Worm (Caenorhabditis elegans) whole organism, L4 larva: ENCODE measurements around the gene C16H3.3.

Experiments
- T26A8.4 ChIP-seq: fragments of 200-800 bp; sonication (Bioruptor generic); IDR thresholded peaks from 2 replicates; pipeline ENCODE4 v1.3.6; 2022; ENCODE audit warnings: missing genetic modification characterization, missing compliant biosample characterization
- Y75B8A.6 ChIP-seq: fragments of 200-800 bp; sonication (Bioruptor generic); IDR thresholded peaks from 2 replicates; pipeline ENCODE4 v1.3.6; 2022; ENCODE audit warnings: missing genetic modification reagents, missing genetic modification characterization, missing compliant biosample characterization
- aha-1 ChIP-seq: fragments of 150-350 bp; peaks from one replicate; lab custom pipeline; 2014; ENCODE audit warnings: missing biosample characterization, missing genetic modification characterization
- arid-1 ChIP-seq: fragments of 200-800 bp; sonication (Bioruptor generic); conservative IDR thresholded peaks from 2 replicates; pipeline ENCODE4 v1.3.6; 2022; ENCODE audit warnings: missing genetic modification reagents, missing genetic modification characterization, missing compliant biosample characterization
- attf-4 ChIP-seq: sonication (generic microtip); optimal IDR thresholded peaks from 3 replicates; lab custom pipeline; 2017; ENCODE audit warnings: missing biosample characterization, missing genetic modification characterization
- ceh-20 ChIP-seq: fragments of 200-800 bp; sonication (Bioruptor generic); IDR thresholded peaks from 2 replicates; pipeline ENCODE4 v1.3.6; 2022; ENCODE audit warnings: missing genetic modification reagents, missing genetic modification characterization, missing compliant biosample characterization
- ceh-28 ChIP-seq: fragments of 150-350 bp; optimal IDR thresholded peaks from 2 replicates; lab custom pipeline; 2014; ENCODE audit warnings: missing biosample characterization, missing genetic modification reagents, missing genetic modification characterization
- ceh-32 ChIP-seq: sonication (generic microtip); optimal IDR thresholded peaks from 2 replicates; lab custom pipeline; 2016; ENCODE audit warnings: mild to moderate bottlenecking, missing genetic modification characterization, missing compliant biosample characterization; ENCODE audit not compliant: poor library complexity
- ceh-44 ChIP-seq: fragments of 200-800 bp; sonication (Bioruptor generic); IDR thresholded peaks from 2 replicates; pipeline ENCODE4 v1.3.6; 2022; ENCODE audit warnings: missing genetic modification reagents, missing genetic modification characterization, missing compliant biosample characterization
- ces-1 ChIP-seq: fragments of 150-350 bp; sonication (generic microtip); optimal IDR thresholded peaks from 4 replicates; lab custom pipeline; 2014; ENCODE audit warnings: missing biosample characterization, missing genetic modification reagents, missing genetic modification characterization
- daf-16 ChIP-seq, 3 experiments: sonication (generic microtip); optimal IDR thresholded peaks; 2 replicates each; lab custom pipeline; 2016 to 2017; ENCODE audit warnings: missing genetic modification characterization in 3 of 3, missing genetic modification reagents in 3 of 3, mild to moderate bottlenecking in 2 of 3, missing compliant biosample characterization in 2 of 3, missing biosample characterization in 1 of 3, moderate library complexity in 1 of 3
- daf-19 ChIP-seq: fragments of 200-800 bp; sonication (Bioruptor generic); conservative IDR thresholded peaks from 2 replicates; pipeline ENCODE4 v1.3.6; 2022; ENCODE audit warnings: missing genetic modification characterization, missing compliant biosample characterization
- daf-8 ChIP-seq: fragments of 200-800 bp; sonication (Bioruptor generic); IDR thresholded peaks from 2 replicates; pipeline ENCODE4 v1.3.6; 2022; ENCODE audit warnings: missing genetic modification characterization, missing compliant biosample characterization
- dmd-6 ChIP-seq: fragments of 200-800 bp; sonication (Bioruptor generic); IDR thresholded peaks from 2 replicates; pipeline ENCODE4 v1.3.6; 2022; ENCODE audit warnings: missing genetic modification reagents, missing genetic modification characterization, missing compliant biosample characterization
- dmd-9 ChIP-seq: fragments of 200-800 bp; sonication (Bioruptor generic); IDR thresholded peaks from 2 replicates; pipeline ENCODE4 v1.3.6; 2022; ENCODE audit warnings: missing genetic modification reagents, missing genetic modification characterization, missing compliant biosample characterization
- dve-1 ChIP-seq: sonication (generic microtip); optimal IDR thresholded peaks from 2 replicates; lab custom pipeline; 2017; ENCODE audit warnings: antibody characterized with exemption, mild to moderate bottlenecking, missing genetic modification characterization, missing compliant biosample characterization; ENCODE audit not compliant: insufficient read depth
- fkh-10 ChIP-seq: fragments of 150-350 bp; optimal IDR thresholded peaks from 2 replicates; lab custom pipeline; 2014; ENCODE audit warnings: missing biosample characterization, missing genetic modification reagents, missing genetic modification characterization
- gei-8 ChIP-seq: fragments of 200-800 bp; sonication (Bioruptor generic); optimal IDR thresholded peaks from 2 replicates; lab custom pipeline; 2018; ENCODE audit warnings: mild to moderate bottlenecking, missing genetic modification characterization, missing compliant biosample characterization
- hlh-11 ChIP-seq: fragments of 200-800 bp; sonication (Bioruptor generic); optimal IDR thresholded peaks from 2 replicates; lab custom pipeline; 2018; ENCODE audit warnings: mild to moderate bottlenecking, missing genetic modification characterization, missing compliant biosample characterization
- lin-15B ChIP-seq: fragments of 150-350 bp; sonication (generic microtip); optimal IDR thresholded peaks from 3 replicates; lab custom pipeline; 2014; ENCODE audit warnings: missing biosample characterization, missing genetic modification characterization
- lir-3 ChIP-seq: sonication (generic microtip); optimal IDR thresholded peaks from 2 replicates; lab custom pipeline; 2016; ENCODE audit warnings: mild to moderate bottlenecking, missing genetic modification characterization, missing compliant biosample characterization
- madf-9 ChIP-seq: fragments of 200-800 bp; sonication (Bioruptor generic); conservative IDR thresholded peaks from 2 replicates; pipeline ENCODE4 v1.3.6; 2022; ENCODE audit warnings: missing genetic modification reagents, missing genetic modification characterization, missing compliant biosample characterization
- mep-1 ChIP-seq: fragments of 150-350 bp; sonication (generic microtip); optimal IDR thresholded peaks from 3 replicates; lab custom pipeline; 2014; ENCODE audit warnings: missing biosample characterization, missing genetic modification characterization
- mes-2 ChIP-seq: sonication (generic microtip); optimal IDR thresholded peaks from 2 replicates; lab custom pipeline; 2016; ENCODE audit warnings: missing genotype, mild to moderate bottlenecking, missing genetic modification characterization, missing compliant biosample characterization; ENCODE audit not compliant: poor library complexity, severe bottlenecking
- mxl-2 ChIP-seq: fragments of 200-800 bp; sonication (Bioruptor generic); conservative IDR thresholded peaks from 2 replicates; pipeline ENCODE4 v1.3.6; 2022; ENCODE audit warnings: missing genetic modification reagents, missing genetic modification characterization, missing compliant biosample characterization
- mxl-3 ChIP-seq: fragments of 200-800 bp; sonication (Bioruptor generic); optimal IDR thresholded peaks from 2 replicates; lab custom pipeline; 2018; ENCODE audit warnings: mild to moderate bottlenecking, missing genetic modification characterization, missing compliant biosample characterization
- nhr-11 ChIP-seq: fragments of 150-350 bp; optimal IDR thresholded peaks from 2 replicates; lab custom pipeline; 2014; ENCODE audit warnings: missing biosample characterization, missing genetic modification characterization
- nhr-237 ChIP-seq: sonication (generic microtip); optimal IDR thresholded peaks from 2 replicates; lab custom pipeline; 2017; ENCODE audit warnings: missing biosample characterization, missing genetic modification characterization
- nhr-25 ChIP-seq: sonication (generic microtip); optimal IDR thresholded peaks from 2 replicates; lab custom pipeline; 2017; ENCODE audit warnings: missing genetic modification characterization, mild to moderate bottlenecking, missing compliant biosample characterization, antibody characterized with exemption, moderate library complexity, borderline replicate concordance; ENCODE audit not compliant: insufficient read depth
- nhr-28 ChIP-seq: fragments of 150-350 bp; optimal IDR thresholded peaks from 2 replicates; lab custom pipeline; 2014; ENCODE audit warnings: missing biosample characterization, missing genetic modification characterization
- nhr-42 ChIP-seq: fragments of 200-800 bp; sonication (Bioruptor generic); IDR thresholded peaks from 2 replicates; pipeline ENCODE4 v1.3.6; 2022; ENCODE audit warnings: missing genetic modification characterization, missing compliant biosample characterization
- nhr-77 ChIP-seq: fragments of 150-350 bp; optimal IDR thresholded peaks from 2 replicates; lab custom pipeline; 2014; ENCODE audit warnings: missing biosample characterization, missing genetic modification characterization
- php-3 ChIP-seq: fragments of 200-800 bp; sonication (Bioruptor generic); IDR thresholded peaks from 2 replicates; pipeline ENCODE4 v1.3.6; 2022; ENCODE audit warnings: missing genetic modification reagents, missing genetic modification characterization, missing compliant biosample characterization
- pqm-1 ChIP-seq: sonication (generic microtip); optimal IDR thresholded peaks from 2 replicates; lab custom pipeline; 2017; ENCODE audit warnings: missing biosample characterization, missing genetic modification characterization
- rbr-2 ChIP-seq: sonication (generic microtip); optimal IDR thresholded peaks from 2 replicates; lab custom pipeline; 2016; ENCODE audit warnings: missing genotype, missing genetic modification characterization, missing compliant biosample characterization
- saeg-2 ChIP-seq: fragments of 200-800 bp; sonication (Bioruptor generic); IDR thresholded peaks from 2 replicates; pipeline ENCODE4 v1.3.6; 2022; ENCODE audit warnings: missing genetic modification reagents, missing genetic modification characterization, missing compliant biosample characterization
- set-16 ChIP-seq: fragments of 200-800 bp; sonication (Bioruptor generic); IDR thresholded peaks from 2 replicates; pipeline ENCODE4 v1.3.6; 2022; ENCODE audit warnings: missing genetic modification reagents, missing genetic modification characterization, missing compliant biosample characterization
- snpc-1.2 ChIP-seq: fragments of 200-800 bp; sonication (Bioruptor generic); IDR thresholded peaks from 2 replicates; pipeline ENCODE4 v1.3.6; 2022; ENCODE audit warnings: missing genetic modification reagents, missing genetic modification characterization, missing compliant biosample characterization
- spr-1 ChIP-seq: sonication (generic microtip); optimal IDR thresholded peaks from 2 replicates; lab custom pipeline; 2016; ENCODE audit warnings: mild to moderate bottlenecking, missing genetic modification characterization, missing compliant biosample characterization
- tag-97 ChIP-seq: fragments of 200-800 bp; sonication (Bioruptor generic); IDR thresholded peaks from 2 replicates; pipeline ENCODE4 v1.3.6; 2022; ENCODE audit warnings: missing genetic modification characterization, missing compliant biosample characterization
- unc-130 ChIP-seq: sonication (generic microtip); optimal IDR thresholded peaks from 2 replicates; lab custom pipeline; 2016; ENCODE audit warnings: missing genetic modification reagents, missing genetic modification characterization, missing compliant biosample characterization
- unc-39 ChIP-seq: sonication (generic microtip); optimal IDR thresholded peaks from 2 replicates; lab custom pipeline; 2017; ENCODE audit warnings: missing biosample characterization, missing genetic modification characterization
- unc-62 ChIP-seq, 3 experiments: fragments of 150-350 bp in 1 of 3; sonication (generic microtip); optimal IDR thresholded peaks in 2 of 3; peaks in 1 of 3; 1 replicate in 1 of 3; 2 replicates in 2 of 3; lab custom pipeline; 2014 to 2017; ENCODE audit warnings: missing biosample characterization in 3 of 3, missing genetic modification characterization in 3 of 3, missing genetic modification reagents in 3 of 3, missing genotype in 1 of 3
- zfp-3 ChIP-seq: fragments of 200-800 bp; sonication (Bioruptor generic); conservative IDR thresholded peaks from 2 replicates; pipeline ENCODE4 v1.3.6; 2022; ENCODE audit warnings: missing genetic modification reagents, missing genetic modification characterization, missing compliant biosample characterization
- ztf-11 ChIP-seq: fragments of 150-350 bp; optimal IDR thresholded peaks from 2 replicates; lab custom pipeline; 2014; ENCODE audit warnings: missing biosample characterization, missing genetic modification characterization

C16H3.3 gene

DNA sequence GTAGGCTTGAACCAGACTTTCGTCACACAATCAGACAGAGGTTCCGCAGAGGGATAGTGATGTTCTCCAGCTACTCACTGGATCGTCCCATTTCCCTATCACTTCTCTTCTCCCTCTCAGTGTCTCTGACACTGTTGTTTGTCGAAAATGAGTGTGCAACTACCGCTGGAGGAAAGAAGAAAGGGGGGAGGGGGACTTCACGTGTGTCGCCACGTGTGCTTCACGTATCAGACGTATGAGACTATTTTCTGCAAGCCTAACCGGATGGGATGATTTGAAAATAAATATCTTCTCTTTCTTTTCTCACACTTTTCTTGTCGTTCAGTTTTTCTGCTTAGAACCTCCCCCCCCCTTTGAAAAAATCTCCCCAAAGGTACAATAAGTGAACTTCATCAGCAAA is 30.9 kb upstream of the C16H3.3 start, which contains the start of gene H18N23.2 (continued):
- TF ChIP-seq lir-3 (tag; lab: Kevin White, UChicago) = no peak
- no peak for TF ChIP-seq lin-15B (tag; lab: Kevin White, UChicago)
- TF ChIP-seq madf-9 = no peak
- TF ChIP-seq nhr-42 = 0 out of 2 replicates have a peak, but pooled peaks have one; percentile 33
- TF ChIP-seq ceh-44 (GFP tag; lab: Robert Waterston, UW) = no peak
- TF ChIP-seq arid-1 (GFP tag; lab: Robert Waterston, UW) = no peak
- no peak for TF ChIP-seq mep-1
- 0 out of 2 replicates have a peak, but pooled peaks have one; percentile 13 for TF ChIP-seq dmd-9 (GFP tag; lab: Robert Waterston, UW)
- no peak for TF ChIP-seq ceh-28 (tag; lab: Kevin White, UChicago)
- TF ChIP-seq dve-1 (tag; lab: Kevin White, UChicago) = no peak
- TF ChIP-seq php-3 (GFP tag; lab: Robert Waterston, UW) = no peak
- peak; percentile 80 for TF ChIP-seq nhr-11
- no peak for TF ChIP-seq ceh-32
- TF ChIP-seq hlh-11 (tag; lab: Kevin White, UChicago) = peak; percentile 87
- TF ChIP-seq saeg-2 (GFP tag; lab: Robert Waterston, UW) = peak; percentile 79; the same call in 1 of the 2 replicates
- TF ChIP-seq ceh-20 = peak; percentile 76
- TF ChIP-seq T26A8.4 (GFP tag; lab: Robert Waterston, UW) = 0 out of 2 replicates have a peak, but pooled peaks have one; percentile 32
- no peak for TF ChIP-seq set-16 (GFP tag; lab: Robert Waterston, UW)
- TF ChIP-seq ces-1 (GFP tag; lab: Kevin White, UChicago) = no peak
- no peak for TF ChIP-seq spr-1 (tag; lab: Kevin White, UChicago)
- TF ChIP-seq nhr-25 (tag; lab: Kevin White, UChicago) = peak; percentile 51
- TF ChIP-seq ztf-11 (tag; lab: Kevin White, UChicago) = no peak
- no peak for TF ChIP-seq zfp-3
- no peak for TF ChIP-seq daf-8 (GFP tag; lab: Robert Waterston, UW)
- TF ChIP-seq unc-39 (tag; lab: Kevin White, UChicago) = no peak
- no peak for TF ChIP-seq rbr-2 (tag; lab: Kevin White, UChicago)
- TF ChIP-seq snpc-1.2 = no peak
- TF ChIP-seq nhr-77 (tag; lab: Kevin White, UChicago) = no peak
- no peak for TF ChIP-seq unc-130 (GFP tag; lab: Kevin White, UChicago)
- TF ChIP-seq dmd-6 = peak; percentile 86
- TF ChIP-seq aha-1 (tag; lab: Kevin White, UChicago) = no peak
- TF ChIP-seq unc-62 (GFP tag; optimal IDR thresholded peaks at IDR 0.05 in 1 of 2; lab: Kevin White, UChicago) = peak in 1 of 2 experiments; percentile 46
- TF ChIP-seq unc-62 (tag; optimal IDR thresholded peaks at IDR 0.05; lab: Kevin White, UChicago) = no peak
- TF ChIP-seq tag-97 (GFP tag; lab: Robert Waterston, UW) = no peak
- no peak for TF ChIP-seq nhr-237
- TF ChIP-seq gei-8 (GFP tag; lab: Kevin White, UChicago) = peak; percentile 86
- TF ChIP-seq daf-16 (GFP tag; optimal IDR thresholded peaks at IDR 0.05; lab: Kevin White, UChicago) = peak in 1 of 2 experiments; percentile 85
- TF ChIP-seq daf-16 (tag; optimal IDR thresholded peaks at IDR 0.05; lab: Kevin White, UChicago) = peak; percentile 11
- peak; percentile 95 for TF ChIP-seq mxl-3 (GFP tag; lab: Kevin White, UChicago)

ce11 chrX:17638970-17639369 is 29.1 kb upstream of the C16H3.3 start:
- TF ChIP-seq pqm-1 (tag; lab: Kevin White, UChicago) = peak; percentile 89
- TF ChIP-seq nhr-42 = no peak
- no peak for TF ChIP-seq mxl-2 (GFP tag; lab: Robert Waterston, UW)
- peak; percentile 72 for TF ChIP-seq php-3 (GFP tag; lab: Robert Waterston, UW)
- TF ChIP-seq fkh-10 (GFP tag; lab: Kevin White, UChicago) = no peak
- peak; percentile 13 for TF ChIP-seq mes-2 (tag; lab: Kevin White, UChicago)
- TF ChIP-seq Y75B8A.6 (GFP tag; lab: Robert Waterston, UW) = no peak
- TF ChIP-seq nhr-77 (tag; lab: Kevin White, UChicago) = peak; percentile 19
- TF ChIP-seq daf-19 (GFP tag; lab: Robert Waterston, UW) = no peak
- TF ChIP-seq dmd-6 = peak; percentile 56
- TF ChIP-seq unc-62 (GFP tag; optimal IDR thresholded peaks at IDR 0.05 in 1 of 2; lab: Kevin White, UChicago) = peak in 1 of 2 experiments; percentile 22
- TF ChIP-seq unc-62 (tag; optimal IDR thresholded peaks at IDR 0.05; lab: Kevin White, UChicago) = no peak
- TF ChIP-seq spr-1 (tag; lab: Kevin White, UChicago) = no peak
- TF ChIP-seq daf-16 (GFP tag; optimal IDR thresholded peaks at IDR 0.05; lab: Kevin White, UChicago) = no peak
- TF ChIP-seq daf-16 (tag; optimal IDR thresholded peaks at IDR 0.05; lab: Kevin White, UChicago) = peak; percentile 74
- no peak for TF ChIP-seq madf-9
- TF ChIP-seq attf-4 = no peak
- TF ChIP-seq lir-3 (tag; lab: Kevin White, UChicago) = no peak
- TF ChIP-seq nhr-28 (tag; lab: Kevin White, UChicago) = peak; percentile 36
